Worm (Caenorhabditis elegans) whole organism, late embryonic: ENCODE results near the gene ZK632.12.

Experiments used
- ama-1 ChIP-seq: fragments of 150-350 bp; optimal IDR thresholded peaks from 2 replicates; lab custom pipeline; 2014
- ceh-34 ChIP-seq: sonication (generic microtip); optimal IDR thresholded peaks from 2 replicates; lab custom pipeline; 2016; ENCODE audit warnings: mild to moderate bottlenecking, missing genetic modification characterization, missing compliant biosample characterization
- ceh-6 ChIP-seq: fragments of 200-800 bp; sonication (Bioruptor generic); optimal IDR thresholded peaks from 2 replicates; lab custom pipeline; 2018; ENCODE audit warnings: mild to moderate bottlenecking, missing genetic modification characterization, missing compliant biosample characterization
- fkh-10 ChIP-seq: fragments of 150-350 bp; optimal IDR thresholded peaks from 2 replicates; lab custom pipeline; 2014; ENCODE audit warnings: missing biosample characterization, missing genetic modification reagents, missing genetic modification characterization
- gmeb-2 ChIP-seq: sonication (generic microtip); optimal IDR thresholded peaks from 2 replicates; lab custom pipeline; 2016; ENCODE audit warnings: missing genetic modification characterization, inconsistent platforms, missing compliant biosample characterization
- hlh-8 ChIP-seq: sonication (generic microtip); optimal IDR thresholded peaks from 2 replicates; lab custom pipeline; 2016; ENCODE audit warnings: missing genotype, missing genetic modification characterization, missing compliant biosample characterization
- nhr-232 ChIP-seq: sonication (generic microtip); optimal IDR thresholded peaks from 2 replicates; lab custom pipeline; 2016; ENCODE audit warnings: missing genetic modification characterization, missing compliant biosample characterization
- pha-4 ChIP-seq: fragments of 150-350 bp; optimal IDR thresholded peaks from 2 replicates; lab custom pipeline; 2018; ENCODE audit warnings: missing biosample characterization, missing genetic modification reagents, missing genetic modification characterization
- pros-1 ChIP-seq: fragments of 150-350 bp; optimal IDR thresholded peaks from 2 replicates; lab custom pipeline; 2014; ENCODE audit warnings: missing biosample characterization, missing genetic modification reagents, missing genetic modification characterization
- sox-4 ChIP-seq: sonication (generic microtip); optimal IDR thresholded peaks from 2 replicates; lab custom pipeline; 2017; ENCODE audit warnings: mild to moderate bottlenecking, missing genetic modification characterization, inconsistent platforms, missing compliant biosample characterization
- tbx-2 ChIP-seq: sonication (generic microtip); optimal IDR thresholded peaks from 2 replicates; lab custom pipeline; 2016; ENCODE audit warnings: missing genetic modification characterization, missing compliant biosample characterization

- TF ChIP-seq gmeb-2 = no peak
- TF ChIP-seq nhr-232 (tag; lab: Kevin White, UChicago) = no peak
- TF ChIP-seq ama-1 (lab: Kevin White, UChicago) = no peak
- no peak for TF ChIP-seq fkh-10 (GFP tag; lab: Kevin White, UChicago)
- TF ChIP-seq hlh-8 (tag; lab: Kevin White, UChicago) = no peak
- no peak for TF ChIP-seq pha-4 (tag; lab: Kevin White, UChicago)
- TF ChIP-seq ceh-34 (tag; lab: Kevin White, UChicago) = no peak
- no peak for TF ChIP-seq tbx-2 (tag; lab: Kevin White, UChicago)
- TF ChIP-seq sox-4 (tag; lab: Kevin White, UChicago) = no peak
- TF ChIP-seq ceh-6 (GFP tag; lab: Kevin White, UChicago) = no peak
- no peak for TF ChIP-seq pros-1 (tag; lab: Kevin White, UChicago)
Measured at ce11 chrIII:9843715-9844114, 13.1 kb downstream of the ZK632.12 start, which contains the start of gene K11H3.5.
